Worm (Caenorhabditis elegans): ENCODE results near the gene T05A8.6.

T05A8.6 gene

DNA sequence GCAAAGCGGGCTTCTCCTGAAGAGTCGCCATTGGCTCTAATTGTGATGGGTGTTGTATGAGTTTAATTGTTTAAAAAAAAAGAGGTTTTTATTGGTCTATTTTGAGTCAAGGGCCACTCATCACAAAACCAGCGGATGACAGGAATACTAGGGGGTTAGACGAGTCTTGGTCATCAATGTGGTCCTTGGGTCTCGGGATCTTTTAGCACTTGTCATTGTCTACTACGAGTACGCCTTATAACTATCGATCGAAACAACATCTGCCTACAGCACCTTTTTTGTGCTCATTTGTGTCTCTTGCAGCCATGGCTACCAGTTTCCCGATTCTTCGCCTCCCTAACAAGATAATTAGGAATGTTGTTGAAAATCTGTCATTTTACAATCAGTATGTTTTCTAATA lies 25.1 kb upstream of the T05A8.6 start, which contains the start of gene fbxb-108:
fbxb-108 (plus strand) TSS at position 301 of the 400 bp plus-strand sequence.
- no peak for TF ChIP-seq F13C5.2 (tag; optimal IDR thresholded peaks at IDR 0.05)
- TF ChIP-seq hnd-1 (tag; optimal IDR thresholded peaks at IDR 0.05) = no peak
- no peak for TF ChIP-seq ceh-13 (GFP tag; optimal IDR thresholded peaks at IDR 0.05)
- no peak for TF ChIP-seq hmg-4 (GFP tag; optimal IDR thresholded peaks at IDR 0.05)
- no peak for TF ChIP-seq ama-1 (optimal IDR thresholded peaks at IDR 0.05)
- no peak for TF ChIP-seq tbx-11 (GFP tag; IDR thresholded peaks at IDR 0.05)
- TF ChIP-seq ets-7 (tag; optimal IDR thresholded peaks at IDR 0.05) = no peak
- TF ChIP-seq sea-1 (GFP tag; conservative IDR thresholded peaks at IDR 0.05) = no peak
- TF ChIP-seq tbx-37 (GFP tag; conservative IDR thresholded peaks at IDR 0.05) = no peak
- TF ChIP-seq aly-1 (tag; optimal IDR thresholded peaks at IDR 0.05) = no peak
- TF ChIP-seq flt-1 (GFP tag; IDR thresholded peaks at IDR 0.05) = no peak
- no peak for TF ChIP-seq pes-1 (GFP tag; IDR thresholded peaks at IDR 0.05)
- TF ChIP-seq hmbx-1 (tag; optimal IDR thresholded peaks at IDR 0.05) = no peak
- TF ChIP-seq tra-4 (tag; optimal IDR thresholded peaks at IDR 0.05) = no peak
- no peak for TF ChIP-seq ceh-36 (tag; optimal IDR thresholded peaks at IDR 0.05)

DNA sequence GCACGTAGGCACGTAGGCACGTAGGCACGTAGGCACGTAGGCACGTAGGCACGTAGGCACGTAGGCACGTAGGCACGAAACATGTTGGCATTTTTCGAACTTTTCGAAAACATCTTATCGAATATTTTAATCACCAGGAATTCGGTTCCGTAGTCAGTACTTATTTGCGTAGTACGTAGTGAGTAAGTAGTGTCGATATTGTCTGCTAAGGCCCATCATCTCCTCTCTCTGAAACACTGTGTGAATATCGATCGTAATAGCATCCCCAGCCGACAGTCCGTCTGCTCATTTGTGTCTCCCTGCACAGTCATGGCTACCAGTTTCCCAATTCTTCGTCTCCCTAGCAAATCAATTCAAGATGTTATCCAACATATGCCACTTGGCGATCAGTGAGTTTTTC lies 22.6 kb upstream of the T05A8.6 start, which contains the start of gene fbxb-106:
fbxb-106 (plus strand) TSS at position 301 of the 400 bp plus-strand sequence.
- TF ChIP-seq scrt-1 (GFP tag; IDR thresholded peaks at IDR 0.05) (no peak), hmbx-1 (tag; optimal IDR thresholded peaks at IDR 0.05) (no peak), pes-1 (GFP tag; IDR thresholded peaks at IDR 0.05) (no peak), ceh-36 (tag; optimal IDR thresholded peaks at IDR 0.05) (no peak), tbx-37 (GFP tag; conservative IDR thresholded peaks at IDR 0.05) (no peak), B0310.2 (tag; optimal IDR thresholded peaks at IDR 0.05) (no peak), hnd-1 (tag; optimal IDR thresholded peaks at IDR 0.05) (no peak), tra-4 (tag; optimal IDR thresholded peaks at IDR 0.05) (no peak), tbx-11 (GFP tag; IDR thresholded peaks at IDR 0.05) (no peak), ama-1 (optimal IDR thresholded peaks at IDR 0.05) (no peak), aly-1 (tag; optimal IDR thresholded peaks at IDR 0.05) (no peak), hmg-4 (GFP tag; optimal IDR thresholded peaks at IDR 0.05) (no peak), ceh-13 (GFP tag; optimal IDR thresholded peaks at IDR 0.05) (no peak), ets-7 (tag; optimal IDR thresholded peaks at IDR 0.05) (no peak), sea-1 (GFP tag; conservative IDR thresholded peaks at IDR 0.05) (no peak), F13C5.2 (tag; optimal IDR thresholded peaks at IDR 0.05) (no peak), flt-1 (GFP tag; IDR thresholded peaks at IDR 0.05) (no peak)

DNA sequence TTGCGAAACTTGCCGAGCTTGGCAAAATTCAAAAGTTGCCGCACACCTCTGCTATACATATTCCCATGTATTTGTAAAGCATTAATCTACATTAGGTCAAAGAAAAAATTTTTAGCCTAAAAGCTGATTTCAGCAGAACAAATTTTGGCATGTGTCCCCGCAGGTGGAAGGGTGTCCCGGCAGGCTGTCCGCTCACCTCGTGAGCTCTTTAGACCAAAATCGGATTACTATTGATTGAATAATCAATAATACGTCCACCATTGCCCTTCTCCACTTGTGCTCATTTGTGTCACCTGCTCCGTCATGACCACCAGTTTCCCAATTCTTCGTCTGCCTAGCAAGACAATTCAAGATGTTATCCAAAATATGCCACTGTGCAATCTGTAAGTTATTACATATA lies 19.0 kb upstream of the T05A8.6 start, which contains the start of gene fbxb-107:
fbxb-107 (plus strand) TSS at position 297 of the 400 bp plus-strand sequence.
- TF ChIP-seq ceh-36 (tag; optimal IDR thresholded peaks at IDR 0.05) = no peak
- no peak for TF ChIP-seq flt-1 (GFP tag; IDR thresholded peaks at IDR 0.05)
- no peak for TF ChIP-seq tra-4 (tag; optimal IDR thresholded peaks at IDR 0.05)
- no peak for TF ChIP-seq ama-1 (optimal IDR thresholded peaks at IDR 0.05)
- no peak for TF ChIP-seq scrt-1 (GFP tag; IDR thresholded peaks at IDR 0.05)
- no peak for TF ChIP-seq ets-7 (tag; optimal IDR thresholded peaks at IDR 0.05)
- no peak for TF ChIP-seq hmg-4 (GFP tag; optimal IDR thresholded peaks at IDR 0.05)
- no peak for TF ChIP-seq tbx-37 (GFP tag; conservative IDR thresholded peaks at IDR 0.05)
- TF ChIP-seq tbx-11 (GFP tag; IDR thresholded peaks at IDR 0.05) = no peak
- TF ChIP-seq sea-1 (GFP tag; conservative IDR thresholded peaks at IDR 0.05) = no peak; the same call in 1 of the 2 replicates
- no peak for TF ChIP-seq hmbx-1 (tag; optimal IDR thresholded peaks at IDR 0.05)
- TF ChIP-seq B0310.2 (tag; optimal IDR thresholded peaks at IDR 0.05) = no peak

DNA sequence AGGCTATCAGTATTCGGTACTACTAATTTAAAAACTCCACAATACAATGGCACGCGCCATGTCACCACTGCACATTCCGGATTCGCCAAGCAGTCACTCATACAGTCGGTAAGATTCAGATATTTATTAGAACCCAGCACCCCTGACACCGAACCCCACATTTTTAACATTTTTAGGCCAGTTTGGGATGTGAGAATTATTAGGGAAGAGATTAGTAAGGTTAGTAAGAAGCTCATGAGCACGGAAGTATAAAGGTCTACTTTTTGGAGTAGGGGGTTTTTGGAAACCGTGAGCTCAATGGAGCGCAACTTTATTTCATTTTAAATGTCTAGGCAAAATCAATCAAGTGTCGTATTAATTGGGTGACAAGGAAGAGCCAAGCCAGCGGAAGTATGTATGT lies 18.4 kb upstream of the T05A8.6 start, which contains the start of gene F29A7.8:
F29A7.8 (minus strand) TSS at position 101 of the 400 bp plus-strand sequence.
- no peak for TF ChIP-seq hnd-1 (tag; optimal IDR thresholded peaks at IDR 0.05)
- no peak for TF ChIP-seq ets-7 (tag; optimal IDR thresholded peaks at IDR 0.05)
- TF ChIP-seq tbx-11 (GFP tag; IDR thresholded peaks at IDR 0.05) = no peak
- no peak for TF ChIP-seq ceh-13 (GFP tag; optimal IDR thresholded peaks at IDR 0.05)
- no peak for TF ChIP-seq pes-1 (GFP tag; IDR thresholded peaks at IDR 0.05)
- no peak for TF ChIP-seq hmbx-1 (tag; optimal IDR thresholded peaks at IDR 0.05)
- TF ChIP-seq tra-4 (tag; optimal IDR thresholded peaks at IDR 0.05) = no peak
- no peak for TF ChIP-seq sea-1 (GFP tag; conservative IDR thresholded peaks at IDR 0.05)
- no peak for TF ChIP-seq ceh-36 (tag; optimal IDR thresholded peaks at IDR 0.05)
- no peak for TF ChIP-seq scrt-1 (GFP tag; IDR thresholded peaks at IDR 0.05)
- no peak for TF ChIP-seq hmg-4 (GFP tag; optimal IDR thresholded peaks at IDR 0.05)
- TF ChIP-seq F13C5.2 (tag; optimal IDR thresholded peaks at IDR 0.05) = no peak
- TF ChIP-seq tbx-37 (GFP tag; conservative IDR thresholded peaks at IDR 0.05) = no peak
- TF ChIP-seq aly-1 (tag; optimal IDR thresholded peaks at IDR 0.05) = no peak
- no peak for TF ChIP-seq B0310.2 (tag; optimal IDR thresholded peaks at IDR 0.05)
- TF ChIP-seq flt-1 (GFP tag; IDR thresholded peaks at IDR 0.05) = no peak
- TF ChIP-seq ama-1 (optimal IDR thresholded peaks at IDR 0.05) = no peak

DNA sequence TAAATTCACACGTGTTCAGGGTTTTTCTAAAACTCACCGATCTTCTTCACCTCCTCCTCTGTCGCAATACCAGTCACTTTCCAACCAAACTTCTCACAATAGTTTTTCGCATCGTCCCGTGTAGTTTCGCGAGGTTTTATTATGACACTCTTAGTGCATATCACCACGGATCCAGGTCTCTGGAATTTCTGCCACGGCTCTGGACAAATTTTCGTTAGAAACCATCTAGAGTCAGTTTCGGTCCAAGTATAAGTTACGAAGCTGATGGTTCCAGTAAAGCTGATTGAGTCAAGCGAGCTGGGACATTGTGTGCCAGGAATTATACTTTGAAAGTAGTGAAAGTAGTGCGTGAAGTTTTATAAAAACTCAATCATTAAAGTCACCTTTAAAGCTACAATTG lies 16.8 kb upstream of the T05A8.6 start:
- TF ChIP-seq B0310.2 (tag; optimal IDR thresholded peaks at IDR 0.05) (no peak), ets-7 (tag; optimal IDR thresholded peaks at IDR 0.05) (no peak), tbx-11 (GFP tag; IDR thresholded peaks at IDR 0.05) (no peak), pes-1 (GFP tag; IDR thresholded peaks at IDR 0.05) (no peak), F13C5.2 (tag; optimal IDR thresholded peaks at IDR 0.05) (no peak), flt-1 (GFP tag; IDR thresholded peaks at IDR 0.05) (no peak), hmg-4 (GFP tag; optimal IDR thresholded peaks at IDR 0.05) (no peak), ceh-36 (tag; optimal IDR thresholded peaks at IDR 0.05) (no peak), scrt-1 (GFP tag; IDR thresholded peaks at IDR 0.05) (no peak), ama-1 (optimal IDR thresholded peaks at IDR 0.05) (no peak)

DNA sequence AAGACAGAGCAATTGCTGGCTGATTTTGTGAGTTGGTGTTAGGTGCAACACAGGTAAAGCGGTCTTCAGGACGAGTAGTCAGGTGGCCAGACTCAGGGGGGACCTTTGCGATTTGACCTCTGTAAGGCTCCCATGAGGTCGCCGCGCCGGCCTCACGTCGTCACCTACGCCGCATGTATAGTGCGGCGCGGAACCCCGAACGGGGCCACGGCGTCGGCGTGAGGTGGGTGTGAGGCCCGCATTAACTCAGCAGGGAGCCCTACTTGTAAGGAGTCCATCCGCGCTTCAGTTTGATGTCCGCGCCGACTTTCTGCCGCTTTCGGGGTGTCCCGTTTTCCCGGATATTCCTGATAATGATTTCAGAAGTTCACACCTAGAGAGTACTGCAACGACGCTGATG lies 15.1 kb upstream of the T05A8.6 start:
- TF ChIP-seq scrt-1 (GFP tag; IDR thresholded peaks at IDR 0.05) = no peak
- TF ChIP-seq tra-4 (tag; optimal IDR thresholded peaks at IDR 0.05) = no peak
- no peak for TF ChIP-seq aly-1 (tag; optimal IDR thresholded peaks at IDR 0.05)
- TF ChIP-seq hnd-1 (tag; optimal IDR thresholded peaks at IDR 0.05) = no peak
- no peak for TF ChIP-seq hmg-4 (GFP tag; optimal IDR thresholded peaks at IDR 0.05)
- TF ChIP-seq hmbx-1 (tag; optimal IDR thresholded peaks at IDR 0.05) = no peak
- TF ChIP-seq sea-1 (GFP tag; conservative IDR thresholded peaks at IDR 0.05) = no peak
- TF ChIP-seq ceh-36 (tag; optimal IDR thresholded peaks at IDR 0.05) = no peak
- no peak for TF ChIP-seq B0310.2 (tag; optimal IDR thresholded peaks at IDR 0.05)
- TF ChIP-seq flt-1 (GFP tag; IDR thresholded peaks at IDR 0.05) = no peak
- no peak for TF ChIP-seq ama-1 (optimal IDR thresholded peaks at IDR 0.05)
- TF ChIP-seq ets-7 (tag; optimal IDR thresholded peaks at IDR 0.05) = no peak
- no peak for TF ChIP-seq pes-1 (GFP tag; IDR thresholded peaks at IDR 0.05)
- TF ChIP-seq tbx-11 (GFP tag; IDR thresholded peaks at IDR 0.05) = no peak
- TF ChIP-seq F13C5.2 (tag; optimal IDR thresholded peaks at IDR 0.05) = no peak
- no peak for TF ChIP-seq tbx-37 (GFP tag; conservative IDR thresholded peaks at IDR 0.05)
- TF ChIP-seq ceh-13 (GFP tag; optimal IDR thresholded peaks at IDR 0.05) = no peak

DNA sequence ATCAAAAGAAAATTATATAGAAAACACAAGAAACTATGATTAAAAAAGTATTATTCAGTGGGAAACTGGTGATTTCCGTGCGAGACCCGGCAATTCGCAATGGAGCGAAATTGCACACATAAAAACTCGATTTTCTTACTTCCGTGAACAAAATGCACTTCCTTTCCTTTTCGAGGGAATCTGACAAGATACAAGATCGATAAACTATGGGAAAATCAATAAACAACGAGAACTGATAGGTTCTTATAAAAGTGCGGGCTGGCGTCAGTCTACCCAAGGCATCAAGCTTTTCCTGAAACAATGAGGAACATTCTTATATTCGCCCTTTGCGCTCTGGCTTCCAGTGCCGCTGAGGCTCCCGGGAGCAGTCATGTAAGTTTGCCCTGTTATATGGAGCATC lies 13.5 kb upstream of the T05A8.6 start, which contains the start of gene F29A7.3:
F29A7.3 (plus strand) TSS at position 301 of the 400 bp plus-strand sequence.
- no peak for TF ChIP-seq tra-4 (tag; optimal IDR thresholded peaks at IDR 0.05)
- TF ChIP-seq hmg-4 (GFP tag; optimal IDR thresholded peaks at IDR 0.05) = no peak
- TF ChIP-seq F13C5.2 (tag; optimal IDR thresholded peaks at IDR 0.05) = no peak
- no peak for TF ChIP-seq tbx-11 (GFP tag; IDR thresholded peaks at IDR 0.05)
- no peak for TF ChIP-seq ceh-13 (GFP tag; optimal IDR thresholded peaks at IDR 0.05)
- TF ChIP-seq pes-1 (GFP tag; IDR thresholded peaks at IDR 0.05) = no peak
- no peak for TF ChIP-seq ama-1 (optimal IDR thresholded peaks at IDR 0.05)
- TF ChIP-seq hmbx-1 (tag; optimal IDR thresholded peaks at IDR 0.05) = no peak
- no peak for TF ChIP-seq ets-7 (tag; optimal IDR thresholded peaks at IDR 0.05)
- no peak for TF ChIP-seq B0310.2 (tag; optimal IDR thresholded peaks at IDR 0.05)
- TF ChIP-seq aly-1 (tag; optimal IDR thresholded peaks at IDR 0.05) = no peak
- no peak for TF ChIP-seq flt-1 (GFP tag; IDR thresholded peaks at IDR 0.05)
- no peak for TF ChIP-seq tbx-37 (GFP tag; conservative IDR thresholded peaks at IDR 0.05)
- no peak for TF ChIP-seq ceh-36 (tag; optimal IDR thresholded peaks at IDR 0.05)
